Worm (Caenorhabditis elegans) whole organism, mixed stage, embryonic: Measurements from ENCODE around the gene F55H2.8.

Experiments used
- M03D4.4 ChIP-seq: sonication (generic microtip); optimal IDR thresholded peaks from 2 replicates; lab custom pipeline; 2017; ENCODE audit warnings: mild to moderate bottlenecking, missing genetic modification characterization, missing compliant biosample characterization
- bed-3 ChIP-seq: fragments of 200-800 bp; sonication (Bioruptor generic); optimal IDR thresholded peaks from 3 replicates; lab custom pipeline; 2018; ENCODE audit warnings: mild to moderate bottlenecking, missing genetic modification characterization, moderate library complexity, missing compliant biosample characterization
- blmp-1 ChIP-seq: fragments of 150-350 bp; optimal IDR thresholded peaks from 2 replicates; lab custom pipeline; 2014; ENCODE audit warnings: missing biosample characterization, missing genetic modification characterization
- ceh-39 ChIP-seq: fragments of 150-350 bp; optimal IDR thresholded peaks from 2 replicates; lab custom pipeline; 2014; ENCODE audit warnings: missing biosample characterization, missing genetic modification characterization
- ceh-83 ChIP-seq: fragments of 200-800 bp; sonication (Bioruptor generic); optimal IDR thresholded peaks from 2 replicates; lab custom pipeline; 2018; ENCODE audit warnings: mild to moderate bottlenecking, missing genetic modification characterization, missing compliant biosample characterization
- cnd-1 ChIP-seq: fragments of 200-800 bp; sonication (Bioruptor generic); optimal IDR thresholded peaks from 2 replicates; lab custom pipeline; 2018; ENCODE audit warnings: mild to moderate bottlenecking, missing genetic modification characterization, missing compliant biosample characterization
- drap-1 ChIP-seq: fragments of 200-800 bp; sonication (Bioruptor generic); optimal IDR thresholded peaks from 3 replicates; lab custom pipeline; 2018; ENCODE audit warnings: mild to moderate bottlenecking, missing genetic modification characterization, missing compliant biosample characterization
- elt-1 ChIP-seq: sonication (generic microtip); optimal IDR thresholded peaks from 2 replicates; lab custom pipeline; 2017; ENCODE audit warnings: missing genetic modification characterization, mild to moderate bottlenecking, missing compliant biosample characterization, antibody characterized with exemption, moderate library complexity, borderline replicate concordance; ENCODE audit not compliant: insufficient read depth
- elt-3 ChIP-seq: fragments of 150-350 bp; optimal IDR thresholded peaks from 2 replicates; lab custom pipeline; 2014; ENCODE audit warnings: missing biosample characterization, missing genetic modification characterization
- flh-1 ChIP-seq: fragments of 200-800 bp; sonication (Bioruptor generic); optimal IDR thresholded peaks from 2 replicates; lab custom pipeline; 2018; ENCODE audit warnings: mild to moderate bottlenecking, missing genetic modification characterization, moderate library complexity, missing compliant biosample characterization
- ham-2 ChIP-seq: fragments of 200-800 bp; sonication (Bioruptor generic); optimal IDR thresholded peaks from 2 replicates; lab custom pipeline; 2018; ENCODE audit warnings: mild to moderate bottlenecking, missing genetic modification characterization, missing compliant biosample characterization
- hlh-1 ChIP-seq: fragments of 150-350 bp; optimal IDR thresholded peaks from 2 replicates; lab custom pipeline; 2014; ENCODE audit warnings: missing biosample characterization, missing genetic modification reagents, missing genetic modification characterization
- lin-13 ChIP-seq: fragments of 150-350 bp; optimal IDR thresholded peaks from 2 replicates; lab custom pipeline; 2014; ENCODE audit warnings: missing biosample characterization, missing genetic modification characterization
- lin-32 ChIP-seq: fragments of 200-800 bp; sonication (Bioruptor generic); optimal IDR thresholded peaks from 2 replicates; lab custom pipeline; 2018; ENCODE audit warnings: mild to moderate bottlenecking, missing genetic modification characterization, missing compliant biosample characterization
- mab-5 ChIP-seq: fragments of 150-350 bp; optimal IDR thresholded peaks from 2 replicates; lab custom pipeline; 2014; ENCODE audit warnings: missing biosample characterization, missing genetic modification characterization
- mep-1 ChIP-seq: fragments of 150-350 bp; optimal IDR thresholded peaks from 2 replicates; lab custom pipeline; 2017; ENCODE audit warnings: missing biosample characterization, missing genetic modification reagents, missing genetic modification characterization, inconsistent platforms
- mls-2 ChIP-seq: sonication (generic microtip); optimal IDR thresholded peaks from 2 replicates; lab custom pipeline; 2016; ENCODE audit warnings: mild to moderate bottlenecking, missing genetic modification characterization, moderate library complexity, missing compliant biosample characterization
- nhr-12 ChIP-seq: fragments of 150-350 bp; optimal IDR thresholded peaks from 2 replicates; lab custom pipeline; 2014; ENCODE audit warnings: missing biosample characterization, missing genetic modification characterization
- nhr-237 ChIP-seq: fragments of 150-350 bp; optimal IDR thresholded peaks from 2 replicates; lab custom pipeline; 2014; ENCODE audit warnings: missing biosample characterization, missing genetic modification characterization
- nhr-28 ChIP-seq: fragments of 150-350 bp; optimal IDR thresholded peaks from 2 replicates; lab custom pipeline; 2014; ENCODE audit warnings: missing biosample characterization, missing genetic modification characterization
- nhr-76 ChIP-seq: sonication (generic microtip); optimal IDR thresholded peaks from 2 replicates; lab custom pipeline; 2017; ENCODE audit warnings: missing biosample characterization, missing genetic modification characterization
- pha-4 ChIP-seq: fragments of 150-350 bp; optimal IDR thresholded peaks from 2 replicates; lab custom pipeline; 2018; ENCODE audit warnings: missing biosample characterization, missing genetic modification reagents, missing genetic modification characterization
- sem-2 ChIP-seq: fragments of 200-800 bp; sonication (Bioruptor generic); optimal IDR thresholded peaks from 2 replicates; lab custom pipeline; 2018; ENCODE audit warnings: mild to moderate bottlenecking, missing genetic modification characterization, missing compliant biosample characterization
- snpc-4 ChIP-seq: fragments of 150-350 bp; optimal IDR thresholded peaks from 2 replicates; lab custom pipeline; 2014; ENCODE audit warnings: missing biosample characterization, missing genetic modification characterization
- sptf-1 ChIP-seq: sonication (generic microtip); optimal IDR thresholded peaks from 2 replicates; lab custom pipeline; 2017; ENCODE audit warnings: mild to moderate bottlenecking, missing genetic modification characterization, moderate library complexity, missing compliant biosample characterization
- tbx-8 ChIP-seq: fragments of 200-800 bp; sonication (Bioruptor generic); optimal IDR thresholded peaks from 2 replicates; lab custom pipeline; 2018; ENCODE audit warnings: mild to moderate bottlenecking, missing genetic modification characterization, moderate library complexity, missing compliant biosample characterization
- unc-39 ChIP-seq: fragments of 150-350 bp; optimal IDR thresholded peaks from 2 replicates; lab custom pipeline; 2014; ENCODE audit warnings: missing biosample characterization, missing genetic modification characterization
- zip-8 ChIP-seq: fragments of 150-350 bp; optimal IDR thresholded peaks from 2 replicates; lab custom pipeline; 2014; ENCODE audit warnings: missing biosample characterization, missing genetic modification characterization
- ztf-11 ChIP-seq: fragments of 150-350 bp; optimal IDR thresholded peaks from 2 replicates; lab custom pipeline; 2014; ENCODE audit warnings: missing biosample characterization, missing genetic modification characterization

Gene F55H2.8

DNA sequence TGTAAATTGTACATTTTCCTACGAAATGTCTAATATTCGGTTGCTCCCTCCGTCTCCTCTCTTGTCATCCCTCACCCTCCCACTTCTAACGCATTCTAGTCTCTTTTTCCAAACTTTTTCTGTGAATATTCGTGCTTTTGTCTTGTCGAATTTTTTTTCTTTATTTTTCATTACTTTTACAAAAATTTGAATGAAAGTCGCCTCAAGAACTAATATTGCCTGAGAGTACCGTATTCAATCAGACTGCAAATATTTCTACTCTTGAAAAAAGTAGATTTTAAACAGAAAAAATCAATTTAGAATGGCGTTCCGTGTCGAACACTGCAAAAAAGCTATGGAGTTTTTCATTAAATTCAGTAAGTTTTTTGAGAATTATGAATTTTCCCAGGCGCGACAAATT, 42.6 kb downstream of the F55H2.8 start, which contains the start of gene ZK1098.11:
Gene ZK1098.11, plus strand, starts transcription at position 301 of the 400 bp plus-strand sequence.
- TF ChIP-seq lin-32 (GFP tag; lab: Kevin White, UChicago) (no peak), tbx-8 (GFP tag; lab: Kevin White, UChicago) (no peak)

DNA sequence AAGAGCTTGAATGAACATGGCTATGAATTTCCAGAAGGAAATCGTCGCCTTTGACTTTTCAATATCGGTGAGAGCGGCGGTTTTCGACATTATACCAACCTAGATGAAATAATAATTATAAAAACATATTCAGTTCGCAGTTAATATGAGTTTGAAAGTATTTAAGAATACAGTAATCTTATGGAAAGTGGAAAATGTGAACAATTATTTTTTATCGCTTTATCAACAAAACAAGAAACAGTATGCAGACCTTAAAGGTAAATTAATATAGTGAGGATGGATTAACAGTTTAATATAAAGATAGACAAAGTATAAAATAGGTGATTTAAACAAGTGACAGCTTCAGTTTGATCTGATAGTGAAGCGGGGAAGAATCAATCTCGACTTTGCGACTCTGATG, 44.8 kb downstream of the F55H2.8 start, which contains the start of gene C48B4.6:
Gene C48B4.6, minus strand, starts transcription at position 101 of the 400 bp plus-strand sequence.
- TF ChIP-seq hlh-1 (no peak), flh-1 (GFP tag; lab: Kevin White, UChicago) (no peak), snpc-4 (tag; lab: Kevin White, UChicago) (no peak), drap-1 (GFP tag; lab: Kevin White, UChicago) (no peak), bed-3 (GFP tag; lab: Kevin White, UChicago) (no peak)
- TF ChIP-seq, all 35 proteins: peak for 0

DNA sequence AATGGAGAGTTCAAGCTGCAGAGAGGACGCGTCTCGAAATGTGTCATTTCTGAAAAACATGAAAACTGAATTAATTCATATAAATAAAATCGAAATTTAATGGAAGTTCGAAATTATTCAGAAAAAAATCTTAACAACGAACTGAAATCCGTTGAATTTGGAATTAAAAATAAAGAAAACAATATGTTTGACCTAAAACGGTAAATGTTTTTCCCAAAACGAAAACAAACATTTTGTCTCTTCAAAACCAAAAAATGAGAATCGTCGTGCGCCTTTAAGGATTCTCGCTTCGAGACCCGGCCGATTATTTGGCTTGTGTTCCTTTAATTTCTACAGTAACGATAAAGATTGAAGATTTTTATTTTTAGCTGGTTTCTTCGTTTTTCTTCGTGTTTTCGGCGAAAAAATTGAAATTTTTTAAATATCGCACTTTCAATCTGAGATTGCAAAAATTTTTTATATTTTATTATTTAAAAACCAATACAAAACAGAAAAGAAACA, 45.8 kb downstream of the F55H2.8 start, which contains the start of gene C48B4.7:
Gene C48B4.7, minus strand, starts transcription at position 51 of the 501 bp plus-strand sequence.
- TF ChIP-seq elt-3 (tag; lab: Kevin White, UChicago) (no peak), lin-32 (GFP tag; lab: Kevin White, UChicago) (no peak), blmp-1 (no peak), M03D4.4 (tag; lab: Kevin White, UChicago) (no peak), pha-4 (tag; lab: Kevin White, UChicago) (no peak), cnd-1 (tag; lab: Kevin White, UChicago) (no peak), mab-5 (no peak), lin-13 (tag; lab: Kevin White, UChicago) (no peak), mls-2 (tag; lab: Kevin White, UChicago) (no peak), nhr-28 (no peak), zip-8 (tag; lab: Kevin White, UChicago) (no peak), ham-2 (GFP tag; lab: Kevin White, UChicago) (no peak), drap-1 (GFP tag; lab: Kevin White, UChicago) (no peak), ceh-83 (no peak), sem-2 (GFP tag; lab: Kevin White, UChicago) (no peak), nhr-76 (tag; lab: Kevin White, UChicago) (no peak), tbx-8 (GFP tag; lab: Kevin White, UChicago) (no peak), flh-1 (GFP tag; lab: Kevin White, UChicago) (no peak), sptf-1 (no peak), ztf-11 (tag; lab: Kevin White, UChicago) (no peak)
- TF ChIP-seq, all 35 proteins: peak for 0

DNA sequence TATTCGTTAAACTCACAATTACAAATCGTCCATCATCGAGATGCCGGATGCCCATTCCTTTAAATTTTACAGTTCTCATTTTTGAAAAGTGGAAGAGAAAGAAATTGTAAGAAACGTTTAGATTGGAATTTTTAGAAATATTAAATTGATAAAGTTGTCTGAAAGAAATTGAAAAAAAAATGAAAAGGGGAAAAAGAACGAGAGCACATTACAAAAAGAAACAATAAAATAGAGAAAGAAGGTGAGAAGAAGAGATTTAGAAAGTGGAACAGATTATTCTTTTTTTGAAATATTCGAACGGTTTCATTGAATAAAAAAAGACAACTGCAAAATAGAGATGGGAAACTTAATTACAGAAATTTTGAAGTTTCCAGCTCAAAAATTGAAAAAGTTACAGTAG, 47.5 kb downstream of the F55H2.8 start, which contains the start of gene C48B4.8:
Gene C48B4.8, minus strand, starts transcription at position 101 of the 400 bp plus-strand sequence.
- TF ChIP-seq pha-4 (tag; lab: Kevin White, UChicago) = no peak

DNA sequence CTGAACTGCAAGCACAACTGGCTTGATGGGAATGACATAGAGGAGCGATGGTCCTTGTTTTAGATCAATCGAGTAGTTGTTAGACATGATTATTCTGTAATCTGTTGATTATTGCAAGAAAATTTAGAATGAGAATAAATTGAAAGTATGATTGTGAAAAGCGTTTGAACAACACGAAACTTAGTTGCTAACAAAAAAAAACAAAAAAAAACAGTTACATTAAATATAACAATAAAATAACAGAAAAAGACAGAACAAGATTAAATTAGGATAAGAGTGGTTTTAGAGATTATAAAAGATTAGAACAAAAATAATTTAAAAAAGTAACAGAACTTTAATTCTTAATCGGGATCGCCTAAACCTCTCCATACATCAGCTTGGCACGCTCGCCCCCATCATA, 49.6 kb downstream of the F55H2.8 start, which contains the start of gene C48B4.9:
Gene C48B4.9, minus strand, starts transcription at position 101 of the 400 bp plus-strand sequence.
- no peak for TF ChIP-seq elt-1 (tag; lab: Kevin White, UChicago)
- TF ChIP-seq M03D4.4 (tag; lab: Kevin White, UChicago) = no peak
- TF ChIP-seq snpc-4 (tag; lab: Kevin White, UChicago) = no peak
- no peak for TF ChIP-seq elt-3 (tag; lab: Kevin White, UChicago)
- no peak for TF ChIP-seq nhr-76 (tag; lab: Kevin White, UChicago)
- no peak for TF ChIP-seq ceh-39 (tag; lab: Kevin White, UChicago)
- no peak for TF ChIP-seq sptf-1
- no peak for TF ChIP-seq nhr-237 (tag; lab: Kevin White, UChicago)
- no peak for TF ChIP-seq flh-1 (GFP tag; lab: Kevin White, UChicago)
- no peak for TF ChIP-seq bed-3 (GFP tag; lab: Kevin White, UChicago)
- no peak for TF ChIP-seq unc-39 (tag; lab: Kevin White, UChicago)
- no peak for TF ChIP-seq tbx-8 (GFP tag; lab: Kevin White, UChicago)
- no peak for TF ChIP-seq ceh-83
- TF ChIP-seq mep-1 = no peak
- no peak for TF ChIP-seq nhr-12 (tag; lab: Kevin White, UChicago)
- TF ChIP-seq mls-2 (tag; lab: Kevin White, UChicago) = no peak
